Fruit fly (Drosophila melanogaster) whole organism, adult: Measurements from ENCODE around the gene CG14903.

Source experiments
- CG11617 ChIP-seq: fragments of 200-800 bp; sonication (Bioruptor generic); optimal IDR thresholded peaks from 2 replicates; lab custom pipeline; 2017; ENCODE audit warnings: mild to moderate bottlenecking, missing biosample characterization, missing genetic modification reagents, missing genetic modification characterization
- CG12768 ChIP-seq: fragments of 200-800 bp; sonication (Bioruptor generic); optimal IDR thresholded peaks from 2 replicates; lab custom pipeline; 2017; ENCODE audit warnings: missing biosample characterization, missing genetic modification characterization, mild to moderate bottlenecking, moderate library complexity, missing genetic modification reagents
- CG14711 ChIP-seq: fragments of 200-800 bp; sonication (Bioruptor generic); optimal IDR thresholded peaks from 2 replicates; lab custom pipeline; 2018; ENCODE audit warnings: missing biosample characterization, mild to moderate bottlenecking, missing genetic modification characterization, moderate library complexity
- CG1620 ChIP-seq: fragments of 200-800 bp; sonication (Bioruptor generic); optimal IDR thresholded peaks from 2 replicates; lab custom pipeline; 2016; ENCODE audit warnings: missing biosample characterization, missing genetic modification characterization
- CG33017 ChIP-seq: fragments of 200-800 bp; sonication (Bioruptor generic); optimal IDR thresholded peaks from 2 replicates; lab custom pipeline; 2018; ENCODE audit warnings: missing biosample characterization, mild to moderate bottlenecking, missing genetic modification characterization, moderate library complexity
- CG5204 ChIP-seq: fragments of 200-800 bp; sonication (Bioruptor generic); optimal IDR thresholded peaks from 2 replicates; lab custom pipeline; 2016; ENCODE audit warnings: missing biosample characterization, missing genetic modification characterization
- CG7045 ChIP-seq: fragments of 200-800 bp; sonication (Bioruptor generic); optimal IDR thresholded peaks from 2 replicates; lab custom pipeline; 2017; ENCODE audit warnings: missing biosample characterization, mild to moderate bottlenecking, missing genetic modification characterization
- CG7101 ChIP-seq: fragments of 200-800 bp; sonication (Bioruptor generic); optimal IDR thresholded peaks from 2 replicates; lab custom pipeline; 2018; ENCODE audit warnings: missing biosample characterization, mild to moderate bottlenecking, missing genetic modification characterization, moderate library complexity
- Clk ChIP-seq: fragments of 200-800 bp; sonication (Bioruptor generic); optimal IDR thresholded peaks from 2 replicates; lab custom pipeline; 2017; ENCODE audit warnings: missing biosample characterization, missing genetic modification characterization
- Crg-1 ChIP-seq: fragments of 200-800 bp; sonication (Bioruptor generic); optimal IDR thresholded peaks from 2 replicates; lab custom pipeline; 2016; ENCODE audit warnings: missing biosample characterization, missing genetic modification characterization
- Hr96 ChIP-seq: fragments of 200-800 bp; sonication (Bioruptor generic); optimal IDR thresholded peaks from 2 replicates; lab custom pipeline; 2016; ENCODE audit warnings: missing biosample characterization, missing genetic modification characterization
- Mnt ChIP-seq: fragments of 200-800 bp; sonication (Bioruptor generic); optimal IDR thresholded peaks from 2 replicates; lab custom pipeline; 2016; ENCODE audit warnings: missing biosample characterization, mild to moderate bottlenecking, missing genetic modification characterization
- bab1 ChIP-seq: fragments of 200-800 bp; sonication (Bioruptor generic); optimal IDR thresholded peaks from 3 replicates; lab custom pipeline; 2019; ENCODE audit warnings: missing biosample characterization, mild to moderate bottlenecking, missing genetic modification characterization, moderate library complexity
- cic ChIP-seq: fragments of 200-800 bp; sonication (Bioruptor generic); optimal IDR thresholded peaks from 2 replicates; lab custom pipeline; 2017; ENCODE audit warnings: missing biosample characterization, mild to moderate bottlenecking, missing genetic modification characterization, moderate library complexity
- cnc ChIP-seq, 2 experiments: fragments of >200 bp; optimal IDR thresholded peaks; 2 replicates each; lab custom pipeline; 2017
- kay ChIP-seq: fragments of 200-800 bp; sonication (Bioruptor generic); peaks from one replicate; lab custom pipeline; 2016; ENCODE audit warnings: missing biosample characterization, missing genetic modification characterization, borderline replicate concordance
- ovo ChIP-seq: fragments of 200-800 bp; sonication (Bioruptor generic); optimal IDR thresholded peaks from 2 replicates; lab custom pipeline; 2016; ENCODE audit warnings: missing biosample characterization, missing genetic modification characterization
- pad ChIP-seq: fragments of 200-800 bp; sonication (Bioruptor generic); optimal IDR thresholded peaks from 3 replicates; lab custom pipeline; 2017; ENCODE audit warnings: missing biosample characterization, missing genetic modification characterization, mild to moderate bottlenecking, moderate library complexity, missing genetic modification reagents
- tj ChIP-seq: fragments of 200-800 bp; sonication (Bioruptor generic); optimal IDR thresholded peaks from 3 replicates; lab custom pipeline; 2017; ENCODE audit warnings: missing biosample characterization, mild to moderate bottlenecking, missing genetic modification characterization, moderate library complexity
- toe ChIP-seq: fragments of 200-800 bp; sonication (Bioruptor generic); optimal IDR thresholded peaks from 2 replicates; lab custom pipeline; 2016; ENCODE audit warnings: missing biosample characterization, missing genetic modification characterization

Gene CG14903

DNA sequence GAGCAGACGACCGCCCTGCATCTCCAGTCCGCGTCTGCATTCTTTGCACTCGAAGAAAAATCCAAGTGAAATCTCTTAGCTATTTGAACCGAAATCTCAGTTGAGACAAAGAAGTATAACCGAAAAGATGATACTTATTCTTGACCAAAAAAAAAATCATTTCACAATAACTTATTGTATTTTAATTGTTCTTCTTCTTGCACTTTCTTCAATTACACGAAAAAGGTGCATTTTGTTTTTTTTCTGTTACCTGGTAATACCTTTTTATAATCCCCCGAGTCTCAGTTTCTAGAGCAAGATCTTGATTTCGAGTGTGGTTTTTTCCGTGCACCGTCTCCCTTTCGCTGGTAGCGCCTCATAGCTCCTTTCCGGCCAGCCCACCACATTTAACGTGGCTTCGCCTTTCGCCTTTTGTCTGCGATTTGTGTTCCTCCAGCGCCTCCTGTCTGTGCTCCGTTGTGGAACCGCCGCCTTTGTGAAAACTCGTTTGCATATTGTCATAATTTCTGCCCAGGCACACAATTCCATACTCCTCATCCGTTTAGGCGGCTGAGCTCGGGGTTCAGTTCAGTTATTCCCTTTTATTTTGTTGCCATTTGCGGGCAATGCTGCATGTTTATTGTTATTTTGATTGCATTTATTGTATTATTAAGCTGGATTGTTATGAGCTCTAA is 46.7 kb downstream of the CG14903 start:
- TF ChIP-seq cic (no peak), CG5204 (no peak), CG7045 (GFP tag; lab: Kevin White, UChicago) (no peak), bab1 (GFP tag; lab: Kevin White, UChicago) (no peak), toe (GFP tag; lab: Kevin White, UChicago) (no peak), CG12768 (GFP tag; lab: Kevin White, UChicago) (no peak), kay (GFP tag; lab: Kevin White, UChicago) (no peak), CG11617 (GFP tag; lab: Kevin White, UChicago) (no peak), Mnt (no peak), ovo (GFP tag; lab: Kevin White, UChicago) (no peak), CG1620 (no peak), CG7101 (tag; lab: Kevin White, UChicago) (no peak), CG33017 (tag; lab: Kevin White, UChicago) (no peak), tj (GFP tag; lab: Kevin White, UChicago) (no peak), Crg-1 (GFP tag; lab: Kevin White, UChicago) (no peak), pad (GFP tag; lab: Kevin White, UChicago) (no peak)

DNA sequence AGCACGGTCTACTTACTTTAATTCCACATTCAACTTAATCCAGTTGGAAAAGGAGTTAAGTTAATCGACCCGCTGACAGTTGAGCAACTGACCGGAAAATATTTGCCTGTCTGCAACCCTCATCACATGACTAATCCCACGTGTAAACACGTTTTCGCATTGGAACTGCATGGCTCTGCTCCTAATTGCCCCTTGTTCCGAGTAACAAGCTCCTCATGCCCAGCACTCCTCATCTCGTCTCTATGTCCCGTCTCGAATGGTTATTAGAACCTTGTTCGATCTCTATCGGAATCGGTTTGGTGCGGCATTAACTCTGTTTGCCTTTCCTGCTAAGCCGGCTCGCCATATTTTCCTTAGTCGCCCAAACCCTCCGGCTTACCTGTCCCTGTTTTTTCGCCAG is 47.3 kb downstream of the CG14903 start:
- TF ChIP-seq CG7045 (GFP tag; lab: Kevin White, UChicago) (no peak), cic (no peak), pad (GFP tag; lab: Kevin White, UChicago) (no peak), CG1620 (no peak), CG11617 (GFP tag; lab: Kevin White, UChicago) (no peak), CG12768 (GFP tag; lab: Kevin White, UChicago) (no peak), Clk (GFP tag; lab: Kevin White, UChicago) (no peak), ovo (GFP tag; lab: Kevin White, UChicago) (no peak), Hr96 (GFP tag; lab: Kevin White, UChicago) (no peak), CG7101 (tag; lab: Kevin White, UChicago) (no peak), CG5204 (no peak), Mnt (no peak), tj (GFP tag; lab: Kevin White, UChicago) (no peak)

- TF ChIP-seq pad (GFP tag; lab: Kevin White, UChicago), result no peak
- no peak for TF ChIP-seq Hr96 (GFP tag; lab: Kevin White, UChicago)
- TF ChIP-seq bab1 (GFP tag; lab: Kevin White, UChicago), result no peak
- no peak for TF ChIP-seq kay (GFP tag; lab: Kevin White, UChicago)
- no peak for TF ChIP-seq CG7101 (tag; lab: Kevin White, UChicago)
- TF ChIP-seq CG7045 (GFP tag; lab: Kevin White, UChicago), result no peak
- TF ChIP-seq CG12768 (GFP tag; lab: Kevin White, UChicago), result no peak
- no peak for TF ChIP-seq CG11617 (GFP tag; lab: Kevin White, UChicago)
- no peak for TF ChIP-seq cnc (optimal IDR thresholded peaks at IDR 0.05; lab: Kevin White, UChicago)
These were observed 48.0 kb downstream of the CG14903 start for dm6 chr3R:16525555-16525954.

- TF ChIP-seq kay (GFP tag; lab: Kevin White, UChicago) (peak; percentile 32), Crg-1 (GFP tag; lab: Kevin White, UChicago) (no peak)
These were observed 48.9 kb downstream of the CG14903 start for dm6 chr3R:16524593-16525111.

DNA sequence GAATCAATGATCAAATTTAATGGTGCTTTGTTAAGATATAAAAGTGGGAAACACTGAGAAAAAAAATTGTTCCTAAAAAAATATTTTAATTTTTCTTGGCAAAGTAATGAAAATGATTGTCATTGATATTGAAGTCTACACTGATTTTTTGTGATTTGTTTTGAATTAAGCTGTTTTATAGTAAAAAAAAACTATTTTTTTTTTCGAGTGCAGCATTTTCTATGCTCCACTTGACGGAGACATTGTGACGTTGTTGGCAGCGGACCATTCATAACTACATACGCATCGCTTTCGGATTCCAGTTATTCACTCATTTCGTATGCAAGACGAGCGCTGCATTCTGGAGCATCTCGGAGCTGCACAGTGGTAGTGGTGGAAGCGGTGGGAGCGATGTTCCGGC is 49.4 kb downstream of the CG14903 start:
- no peak for TF ChIP-seq Hr96 (GFP tag; lab: Kevin White, UChicago)
- no peak for TF ChIP-seq kay (GFP tag; lab: Kevin White, UChicago)
- no peak for TF ChIP-seq Mnt
- no peak for TF ChIP-seq CG7101 (tag; lab: Kevin White, UChicago)

DNA sequence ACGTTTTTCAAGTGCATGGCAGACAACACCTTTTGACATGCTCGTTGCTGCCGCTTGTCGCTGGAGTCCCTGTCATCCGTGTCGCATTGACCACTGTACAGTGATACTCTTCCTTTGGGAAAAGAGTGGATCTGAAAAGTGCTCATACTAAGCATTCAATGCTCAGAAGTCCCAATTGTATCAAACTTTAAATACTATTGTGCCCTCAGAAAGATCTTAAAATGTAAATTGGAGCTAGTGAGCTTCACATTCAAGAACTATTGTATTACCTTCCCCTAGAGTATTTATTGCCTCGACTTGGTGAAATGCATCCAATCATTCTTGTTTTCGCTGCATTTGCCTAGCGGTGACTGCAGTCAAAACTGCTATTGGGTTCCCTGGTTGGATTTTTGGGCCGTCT is 50.2 kb downstream of the CG14903 start:
- TF ChIP-seq CG7045 (GFP tag; lab: Kevin White, UChicago) (no peak), pad (GFP tag; lab: Kevin White, UChicago) (no peak), Mnt (no peak), CG1620 (no peak), kay (GFP tag; lab: Kevin White, UChicago) (no peak), tj (GFP tag; lab: Kevin White, UChicago) (no peak), toe (GFP tag; lab: Kevin White, UChicago) (no peak), cnc (optimal IDR thresholded peaks at IDR 0.05; lab: Kevin White, UChicago) (no peak), CG11617 (GFP tag; lab: Kevin White, UChicago) (no peak), Crg-1 (GFP tag; lab: Kevin White, UChicago) (no peak), CG5204 (no peak), CG14711 (tag; lab: Kevin White, UChicago) (no peak), CG33017 (tag; lab: Kevin White, UChicago) (no peak), Clk (GFP tag; lab: Kevin White, UChicago) (no peak), Hr96 (GFP tag; lab: Kevin White, UChicago) (no peak)
